Fruit fly (Drosophila melanogaster): ENCODE data around the gene CG1077.
A peak's percentile ranks its signal among the peaks of the same experiment; 100 is the strongest.

The CG1077 gene

DNA sequence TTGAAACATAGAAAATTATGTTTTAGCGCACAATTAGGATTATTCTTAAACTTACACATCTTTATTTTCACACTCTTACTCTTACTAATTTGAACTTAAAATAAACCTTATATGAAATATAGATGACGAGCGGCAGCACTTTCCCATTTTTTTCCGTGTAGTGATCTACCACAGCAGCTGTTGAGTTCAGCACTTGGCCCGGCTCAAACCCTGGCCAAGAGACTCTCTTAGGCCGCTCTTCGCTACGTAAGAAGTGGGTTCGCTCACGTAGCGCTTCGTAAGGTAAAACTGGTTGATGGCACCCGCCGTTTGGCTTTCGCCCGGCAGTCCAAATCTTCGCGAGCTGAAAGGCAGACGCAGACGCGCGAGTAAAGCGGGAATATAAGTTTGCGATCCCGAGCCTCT, 31.2 kb downstream of the CG1077 start, which contains the start of gene Osi24 (continued):
- no peak for TF ChIP-seq Dek (tag; optimal IDR thresholded peaks at IDR 0.05)
- no peak for TF ChIP-seq Sry-δ (GFP tag; optimal IDR thresholded peaks at IDR 0.05)
- TF ChIP-seq CG30403 (GFP tag; optimal IDR thresholded peaks at IDR 0.05), result peak; percentile 65
- no peak for TF ChIP-seq GATAe (GFP tag; conservative IDR thresholded peaks at IDR 0.05)
- TF ChIP-seq E2f2 (GFP tag; IDR thresholded peaks at IDR 0.05), result no peak
- TF ChIP-seq org-1 (GFP tag; optimal IDR thresholded peaks at IDR 0.05), result peak; percentile 27
- no peak for TF ChIP-seq Ets97D (GFP tag; optimal IDR thresholded peaks at IDR 0.05)
- TF ChIP-seq CG7372 (GFP tag; IDR thresholded peaks at IDR 0.05), result peak; percentile 37; the same call in 1 of the 2 replicates
- peak; percentile 94 for TF ChIP-seq sens (GFP tag)
- no peak for TF ChIP-seq lov (optimal IDR thresholded peaks at IDR 0.05)
- TF ChIP-seq lov (GFP tag; IDR thresholded peaks at IDR 0.05), result no peak
- TF ChIP-seq CG18011 (GFP tag; optimal IDR thresholded peaks at IDR 0.05), result no peak
- 0 out of 2 replicates have a peak, but pooled peaks have one; percentile 18 for TF ChIP-seq CG17612 (GFP tag; IDR thresholded peaks at IDR 0.05)
- peak; percentile 25 for TF ChIP-seq Atf-2 (GFP tag; optimal IDR thresholded peaks at IDR 0.05)
- TF ChIP-seq CG7963 (GFP tag; IDR thresholded peaks at IDR 0.05; ENCODE audit: partially characterized antibody), result no peak
- TF ChIP-seq CG2129 (GFP tag; IDR thresholded peaks at IDR 0.05; ENCODE audit: partially characterized antibody), result no peak
- peak; percentile 41; the same call in 1 of the 2 replicates for TF ChIP-seq ssp (GFP tag; IDR thresholded peaks at IDR 0.05)
- TF ChIP-seq CG4404 (GFP tag; IDR thresholded peaks at IDR 0.05), result peak; percentile 30; the same call in 1 of the 2 replicates
- no peak for TF ChIP-seq CG4854 (GFP tag; optimal IDR thresholded peaks at IDR 0.05)
- TF ChIP-seq CG13296 (GFP tag; optimal IDR thresholded peaks at IDR 0.05), result no peak
- peak; percentile 73; the same call in 2 of the 3 replicates for TF ChIP-seq CG11695 (GFP tag; IDR thresholded peaks at IDR 0.05)
- peak; percentile 62 to 63 for TF ChIP-seq bsh (GFP tag; optimal IDR thresholded peaks at IDR 0.05)
- TF ChIP-seq Opbp (GFP tag; IDR thresholded peaks at IDR 0.05; ENCODE audit: partially characterized antibody), result no peak
- no peak for TF ChIP-seq CG2889 (GFP tag; IDR thresholded peaks at IDR 0.05)
- no peak for TF ChIP-seq pan (optimal IDR thresholded peaks at IDR 0.05)
- TF ChIP-seq pan (GFP tag; optimal IDR thresholded peaks at IDR 0.05 in 1 of 2, IDR thresholded peaks at IDR 0.05 in 1 of 2), result peak in 1 of 2 experiments; percentile 78
- peak; percentile 8 for TF ChIP-seq CG4424 (GFP tag; optimal IDR thresholded peaks at IDR 0.05)
- TF ChIP-seq Sox102F (GFP tag; optimal IDR thresholded peaks at IDR 0.05), result peak; percentile 83
- peak; percentile 30 for TF ChIP-seq CG2875 (GFP tag; optimal IDR thresholded peaks at IDR 0.05)
- TF ChIP-seq Fer3 (tag; optimal IDR thresholded peaks at IDR 0.05), result peak; percentile 21
- peak; percentile 38 for TF ChIP-seq PHDP (tag; optimal IDR thresholded peaks at IDR 0.05)
- peak; percentile 41; the same call in 1 of the 2 replicates for TF ChIP-seq Oaz (GFP tag; IDR thresholded peaks at IDR 0.05)
- no peak for TF ChIP-seq CG14710 (tag; optimal IDR thresholded peaks at IDR 0.05)
- no peak for TF ChIP-seq CG12391 (tag; optimal IDR thresholded peaks at IDR 0.05)
- peak; percentile 33 for TF ChIP-seq Hmr (GFP tag; optimal IDR thresholded peaks at IDR 0.05)
- TF ChIP-seq h (optimal IDR thresholded peaks at IDR 0.05), result no peak
- peak; percentile 33 for TF ChIP-seq NC2β (GFP tag; optimal IDR thresholded peaks at IDR 0.05)
- TF ChIP-seq CG11247 (GFP tag; IDR thresholded peaks at IDR 0.05), result 0 out of 2 replicates have a peak, but pooled peaks have one; percentile 22
- peak; percentile 15 for TF ChIP-seq CG15601 (tag; optimal IDR thresholded peaks at IDR 0.05)
- peak; percentile 74 for TF ChIP-seq HLH3B (GFP tag; IDR thresholded peaks at IDR 0.05)
- TF ChIP-seq Nf-YA (GFP tag; IDR thresholded peaks at IDR 0.05), result peak; percentile 56; the same call in 1 of the 2 replicates
- TF ChIP-seq CG18619 (GFP tag; optimal IDR thresholded peaks at IDR 0.05), result peak; percentile 0
- peak; percentile 40 for TF ChIP-seq shn (GFP tag; optimal IDR thresholded peaks at IDR 0.05)
- no peak for TF ChIP-seq CG1233 (GFP tag; optimal IDR thresholded peaks at IDR 0.05)
- no peak for TF ChIP-seq CG10431 (GFP tag; optimal IDR thresholded peaks at IDR 0.05)
- peak; percentile 20 for TF ChIP-seq CG3995 (GFP tag; optimal IDR thresholded peaks at IDR 0.05)
- TF ChIP-seq tx (GFP tag; optimal IDR thresholded peaks at IDR 0.05), result no peak
- TF ChIP-seq CG7271 (tag; optimal IDR thresholded peaks at IDR 0.05), result no peak
- peak; percentile 5 for TF ChIP-seq CG10654 (GFP tag; optimal IDR thresholded peaks at IDR 0.05)
- 0 out of 2 replicates have a peak, but pooled peaks have one; percentile 33 for TF ChIP-seq dimm (GFP tag; IDR thresholded peaks at IDR 0.05)
- TF ChIP-seq Mrtf (GFP tag; IDR thresholded peaks at IDR 0.05), result 0 out of 3 replicates have a peak, but pooled peaks have one; percentile 63

Measured in whole organism, embryonic.